Worm (Caenorhabditis elegans) whole organism, late embryonic: Measurements from ENCODE around the gene F13C5.5.

Experiments
- K02D7.2 ChIP-seq: sonication (generic microtip); optimal IDR thresholded peaks from 2 replicates; lab custom pipeline; 2017; ENCODE audit warnings: mild to moderate bottlenecking, missing genetic modification characterization, missing compliant biosample characterization
- ceh-24 ChIP-seq: sonication (generic microtip); optimal IDR thresholded peaks from 2 replicates; lab custom pipeline; 2016; ENCODE audit warnings: mild to moderate bottlenecking, missing genetic modification characterization, missing compliant biosample characterization
- dve-1 ChIP-seq: sonication (generic microtip); optimal IDR thresholded peaks from 2 replicates; lab custom pipeline; 2017; ENCODE audit warnings: antibody characterized with exemption, mild to moderate bottlenecking, missing genetic modification characterization, missing compliant biosample characterization
- elt-2 ChIP-seq: sonication (generic microtip); optimal IDR thresholded peaks from 2 replicates; lab custom pipeline; 2016; ENCODE audit warnings: missing genetic modification reagents, missing genetic modification characterization, missing compliant biosample characterization
- ets-4 ChIP-seq: sonication (generic microtip); optimal IDR thresholded peaks from 2 replicates; lab custom pipeline; 2016; ENCODE audit warnings: missing genetic modification characterization, missing compliant biosample characterization
- hlh-6 ChIP-seq: sonication (generic microtip); optimal IDR thresholded peaks from 2 replicates; lab custom pipeline; 2016; ENCODE audit warnings: missing genotype, missing genetic modification characterization, missing compliant biosample characterization
- mec-3 ChIP-seq: sonication (generic microtip); optimal IDR thresholded peaks from 2 replicates; lab custom pipeline; 2016; ENCODE audit warnings: borderline replicate concordance, missing genetic modification characterization, missing compliant biosample characterization
- nhr-11 ChIP-seq: fragments of 150-350 bp; optimal IDR thresholded peaks from 2 replicates; lab custom pipeline; 2014; ENCODE audit warnings: missing biosample characterization, missing genetic modification characterization
- nhr-232 ChIP-seq: sonication (generic microtip); optimal IDR thresholded peaks from 2 replicates; lab custom pipeline; 2016; ENCODE audit warnings: missing genetic modification characterization, missing compliant biosample characterization
- pag-3 ChIP-seq: sonication (generic microtip); optimal IDR thresholded peaks from 2 replicates; lab custom pipeline; 2016; ENCODE audit warnings: missing compliant biosample characterization, missing genetic modification characterization, borderline replicate concordance
- pqm-1 ChIP-seq: sonication (generic microtip); optimal IDR thresholded peaks from 2 replicates; lab custom pipeline; 2016; ENCODE audit warnings: missing genetic modification characterization, missing compliant biosample characterization
- ref-2 ChIP-seq: sonication (generic microtip); optimal IDR thresholded peaks from 2 replicates; lab custom pipeline; 2016; ENCODE audit warnings: missing genetic modification characterization, missing compliant biosample characterization
- sox-2 ChIP-seq: fragments of 200-800 bp; sonication (Bioruptor generic); IDR thresholded peaks from 2 replicates; pipeline ENCODE4 v1.3.6; 2022; ENCODE audit warnings: missing genetic modification reagents, missing genetic modification characterization, missing compliant biosample characterization
- unc-42 ChIP-seq: sonication (generic microtip); optimal IDR thresholded peaks from 2 replicates; lab custom pipeline; 2016; ENCODE audit warnings: missing genotype, missing genetic modification characterization, missing compliant biosample characterization

DNA sequence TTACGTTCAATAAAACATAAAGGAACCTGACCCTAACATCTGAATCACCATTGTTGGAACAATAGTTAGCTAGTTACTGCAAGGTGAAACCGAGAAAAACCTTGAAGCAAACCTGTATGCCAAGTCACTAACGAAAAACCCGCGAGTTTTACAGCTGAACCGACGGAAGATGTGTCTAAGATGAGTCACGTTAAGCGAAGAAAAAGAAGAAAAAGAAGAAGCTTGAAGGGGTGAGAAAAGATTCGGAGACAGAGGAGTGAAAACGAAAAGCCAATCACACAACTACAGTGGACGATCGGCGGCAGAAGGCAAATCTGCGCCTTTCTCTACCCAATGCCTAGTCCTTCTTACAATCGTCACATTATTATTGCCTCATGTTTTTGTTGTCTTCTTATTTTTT is 50.4 kb downstream of the F13C5.5 start, which contains the start of gene nas-38:
- TF ChIP-seq ref-2 (no peak), K02D7.2 (tag; lab: Kevin White, UChicago) (no peak), hlh-6 (no peak), pag-3 (no peak), mec-3 (tag; lab: Kevin White, UChicago) (no peak), dve-1 (tag; lab: Kevin White, UChicago) (no peak), ceh-24 (no peak), sox-2 (GFP tag; lab: Robert Waterston, UW) (no peak), unc-42 (tag; lab: Kevin White, UChicago) (no peak), nhr-232 (tag; lab: Kevin White, UChicago) (no peak), elt-2 (tag; lab: Kevin White, UChicago) (no peak), ets-4 (tag; lab: Kevin White, UChicago) (no peak), pqm-1 (no peak), nhr-11 (no peak)
